Fruit fly (Drosophila melanogaster) whole organism, prepupa: ENCODE results near the gene Task7.

ENCODE experiments used
- CG1621 ChIP-seq: fragments of 200-800 bp; sonication (Bioruptor generic); optimal IDR thresholded peaks from 3 replicates; lab custom pipeline; 2018; ENCODE audit warnings: missing biosample characterization, mild to moderate bottlenecking, missing genetic modification characterization
- CG6276 ChIP-seq: fragments of 200-800 bp; sonication (Bioruptor generic); optimal IDR thresholded peaks from 2 replicates; lab custom pipeline; 2017; ENCODE audit warnings: missing biosample characterization, mild to moderate bottlenecking, missing genetic modification characterization
- Smox ChIP-seq: fragments of 200-800 bp; sonication (Bioruptor generic); optimal IDR thresholded peaks from 3 replicates; lab custom pipeline; 2016; ENCODE audit warnings: missing biosample characterization, missing genetic modification characterization
- dsx ChIP-seq: fragments of 200-800 bp; optimal IDR thresholded peaks from 3 replicates; lab custom pipeline; 2019; ENCODE audit warnings: missing biosample characterization, mild to moderate bottlenecking, missing genetic modification characterization, moderate library complexity; ENCODE audit not compliant: poor library complexity, severe bottlenecking
- spab ChIP-seq: fragments of 200-800 bp; sonication (Bioruptor generic); optimal IDR thresholded peaks from 2 replicates; lab custom pipeline; 2017; ENCODE audit warnings: missing biosample characterization, mild to moderate bottlenecking, missing genetic modification characterization, missing genetic modification reagents

DNA sequence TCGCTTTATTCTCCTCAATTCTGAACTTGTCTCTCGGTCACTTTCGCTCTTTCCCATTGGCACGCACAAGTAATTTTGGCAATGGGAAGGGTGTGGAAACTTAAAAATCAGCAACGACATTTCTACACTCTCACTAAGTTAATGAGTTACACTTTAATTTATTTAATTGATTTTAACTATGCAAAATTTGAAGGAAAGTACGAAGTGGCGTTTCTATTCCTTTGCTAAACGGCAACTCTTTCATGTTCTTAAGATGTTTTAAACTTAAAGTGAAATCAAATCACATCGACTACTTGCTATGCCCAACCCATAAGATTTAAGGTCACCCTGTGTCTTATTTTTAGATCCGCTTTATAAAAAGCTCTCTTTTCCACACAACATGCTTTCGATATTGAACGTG lies 41.7 kb downstream of the Task7 start:
- TF ChIP-seq CG1621 (no peak), CG6276 (GFP tag; lab: Kevin White, UChicago) (peak; percentile 36), dsx (GFP tag; lab: Kevin White, UChicago) (no peak), Smox (GFP tag; lab: Kevin White, UChicago) (no peak), spab (GFP tag; lab: Kevin White, UChicago) (no peak)
